Worm (Caenorhabditis elegans): ENCODE data around the gene prp-40.

DNA sequence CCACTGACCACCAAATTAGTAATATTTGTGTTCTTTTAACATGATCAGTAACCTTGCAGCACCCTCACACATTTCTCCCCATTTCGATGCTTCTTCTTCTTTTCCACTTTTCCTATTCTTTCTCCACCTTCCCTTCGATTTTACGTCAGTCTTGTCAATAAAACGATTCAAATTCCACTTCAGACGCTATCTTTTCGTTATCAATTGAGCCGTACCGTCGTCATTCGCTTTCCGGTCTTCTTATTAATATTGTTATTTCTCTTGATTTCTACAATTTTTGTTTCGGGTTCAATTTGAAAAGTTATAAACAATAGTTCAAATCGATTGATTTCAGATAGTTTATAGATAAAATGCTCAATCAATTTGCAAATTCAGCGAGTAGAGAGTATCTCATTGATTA lies 34.4 kb upstream of the prp-40 start:
- no peak for TF ChIP-seq B0310.2 (tag; optimal IDR thresholded peaks at IDR 0.05)
- no peak for TF ChIP-seq ceh-36 (tag; optimal IDR thresholded peaks at IDR 0.05)
- no peak for TF ChIP-seq aly-1 (tag; optimal IDR thresholded peaks at IDR 0.05)
- TF ChIP-seq sea-1 (GFP tag; conservative IDR thresholded peaks at IDR 0.05), result no peak
- TF ChIP-seq ceh-13 (GFP tag; optimal IDR thresholded peaks at IDR 0.05), result no peak
- no peak for TF ChIP-seq ama-1 (optimal IDR thresholded peaks at IDR 0.05)
- TF ChIP-seq tra-4 (tag; optimal IDR thresholded peaks at IDR 0.05), result no peak
- no peak for TF ChIP-seq flt-1 (GFP tag; IDR thresholded peaks at IDR 0.05)
- no peak for TF ChIP-seq tbx-11 (GFP tag; IDR thresholded peaks at IDR 0.05)
- no peak for TF ChIP-seq scrt-1 (GFP tag; IDR thresholded peaks at IDR 0.05)
- TF ChIP-seq hmg-4 (GFP tag; optimal IDR thresholded peaks at IDR 0.05), result no peak
- no peak for TF ChIP-seq hnd-1 (tag; optimal IDR thresholded peaks at IDR 0.05)

Data from whole organism, early embryonic.